Fruit fly (Drosophila melanogaster) whole organism, pupa: ENCODE results near the gene atl.

Experiments
- CG10348 ChIP-seq: fragments of 200-800 bp; sonication (Bioruptor generic); IDR thresholded peaks from 2 replicates; pipeline ENCODE4 v1.3.6; 2022; ENCODE audit warnings: missing biosample characterization, missing genetic modification characterization
- CG12605 ChIP-seq: fragments of 200-800 bp; sonication (Bioruptor generic); IDR thresholded peaks from 2 replicates; pipeline ENCODE4 v1.3.6; 2022; ENCODE audit warnings: missing biosample characterization, missing genetic modification characterization
- CG13204 ChIP-seq: fragments of 200-800 bp; sonication (Bioruptor generic); optimal IDR thresholded peaks from 2 replicates; lab custom pipeline; 2018; ENCODE audit warnings: missing biosample characterization, mild to moderate bottlenecking, missing genetic modification characterization, moderate library complexity
- CG14655 ChIP-seq: fragments of 200-800 bp; sonication (Bioruptor generic); optimal IDR thresholded peaks from 3 replicates; lab custom pipeline; 2017; ENCODE audit warnings: mild to moderate bottlenecking, missing biosample characterization, missing genetic modification reagents, missing genetic modification characterization
- CG15710 ChIP-seq: fragments of 200-800 bp; sonication (Bioruptor generic); optimal IDR thresholded peaks from 2 replicates; lab custom pipeline; 2018; ENCODE audit warnings: missing biosample characterization, mild to moderate bottlenecking, missing genetic modification characterization, moderate library complexity
- CG17806 ChIP-seq: fragments of 200-800 bp; sonication (Bioruptor generic); optimal IDR thresholded peaks from 2 replicates; lab custom pipeline; 2018; ENCODE audit warnings: missing biosample characterization, mild to moderate bottlenecking, missing genetic modification characterization, moderate library complexity
- CG32121 ChIP-seq: fragments of 200-800 bp; sonication (Bioruptor generic); IDR thresholded peaks from 2 replicates; pipeline ENCODE4 v1.3.6; 2022; ENCODE audit warnings: missing biosample characterization, missing genetic modification characterization
- CG34367 ChIP-seq: fragments of 200-800 bp; sonication (Bioruptor generic); optimal IDR thresholded peaks from 2 replicates; lab custom pipeline; 2018; ENCODE audit warnings: missing biosample characterization, mild to moderate bottlenecking, missing genetic modification characterization
- CG4496 ChIP-seq: fragments of 200-800 bp; sonication (Bioruptor generic); IDR thresholded peaks from 3 replicates; pipeline ENCODE4 v1.3.6; 2022; ENCODE audit warnings: missing biosample characterization, missing genetic modification characterization
- CG8159 ChIP-seq: fragments of 200-800 bp; sonication (Bioruptor generic); optimal IDR thresholded peaks from 3 replicates; lab custom pipeline; 2018; ENCODE audit warnings: missing biosample characterization, mild to moderate bottlenecking, missing genetic modification characterization, moderate library complexity
- CG8301 ChIP-seq: fragments of 200-800 bp; sonication (Bioruptor generic); optimal IDR thresholded peaks from 2 replicates; lab custom pipeline; 2018; ENCODE audit warnings: missing biosample characterization, mild to moderate bottlenecking, missing genetic modification characterization
- CG9948 ChIP-seq: fragments of 200-800 bp; sonication (Bioruptor generic); optimal IDR thresholded peaks from 2 replicates; lab custom pipeline; 2018; ENCODE audit warnings: missing biosample characterization, mild to moderate bottlenecking, missing genetic modification characterization, moderate library complexity
- D1 ChIP-seq: fragments of 200-800 bp; sonication (Bioruptor generic); optimal IDR thresholded peaks from 2 replicates; lab custom pipeline; 2018; ENCODE audit warnings: missing biosample characterization, mild to moderate bottlenecking, missing genetic modification characterization, moderate library complexity
- EcR ChIP-seq: fragments of 200-800 bp; sonication (Bioruptor generic); optimal IDR thresholded peaks from 3 replicates; lab custom pipeline; 2019; ENCODE audit warnings: missing biosample characterization, missing genetic modification characterization, mild to moderate bottlenecking, moderate library complexity, missing genetic modification reagents
- Ets98B ChIP-seq: fragments of 200-800 bp; sonication (Bioruptor generic); IDR thresholded peaks from 2 replicates; pipeline ENCODE4 v1.3.6; 2022; ENCODE audit warnings: missing biosample characterization, missing genetic modification characterization
- Pif1A ChIP-seq: fragments of 200-800 bp; sonication (Bioruptor generic); optimal IDR thresholded peaks from 3 replicates; lab custom pipeline; 2016; ENCODE audit warnings: missing biosample characterization, missing genetic modification characterization
- Pif1B ChIP-seq: fragments of 200-800 bp; sonication (Bioruptor generic); optimal IDR thresholded peaks from 3 replicates; lab custom pipeline; 2016; ENCODE audit warnings: missing biosample characterization, missing genetic modification characterization
- Snoo ChIP-seq: fragments of 200-800 bp; sonication (Bioruptor generic); optimal IDR thresholded peaks from 3 replicates; lab custom pipeline; 2017; ENCODE audit warnings: missing biosample characterization, mild to moderate bottlenecking, missing genetic modification characterization, inconsistent platforms
- fd96Ca ChIP-seq: fragments of 200-800 bp; sonication (Bioruptor generic); IDR thresholded peaks from 3 replicates; pipeline ENCODE4 v1.3.6; 2022; ENCODE audit warnings: missing biosample characterization, missing genetic modification characterization
- gl ChIP-seq: fragments of 200-800 bp; sonication (Bioruptor generic); optimal IDR thresholded peaks from 2 replicates; lab custom pipeline; 2018; ENCODE audit warnings: missing biosample characterization, mild to moderate bottlenecking, missing genetic modification characterization
- rn ChIP-seq: fragments of 200-800 bp; sonication (Bioruptor generic); IDR thresholded peaks from 2 replicates; pipeline ENCODE4 v1.3.6; 2022; ENCODE audit warnings: missing biosample characterization, missing genetic modification characterization

The atl gene

DNA sequence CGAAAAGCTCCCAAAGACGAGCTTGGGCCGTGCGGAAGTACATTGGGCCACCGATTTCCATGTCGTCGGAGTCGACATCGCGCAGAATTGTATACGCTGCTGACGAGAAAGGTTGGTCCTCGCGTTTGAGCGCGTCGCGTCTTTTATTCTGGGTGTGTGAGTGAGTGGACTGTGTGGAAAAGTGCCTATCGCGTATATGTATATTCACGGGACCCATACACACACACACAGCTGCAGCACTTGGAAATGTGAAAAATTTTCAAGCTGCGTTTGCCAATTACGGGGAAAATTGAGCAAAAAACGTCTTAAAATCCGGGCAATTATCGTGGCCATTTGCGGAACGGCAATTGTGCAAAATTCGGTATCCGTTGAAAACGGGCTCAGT lies 36.9 kb downstream of the atl start, which contains the start of gene slo:
slo (plus strand) TSS at position 80 of the 385 bp plus-strand sequence.
- TF ChIP-seq CG4496 (GFP tag; lab: Robert Waterston, UW), result no peak
- TF ChIP-seq rn (GFP tag; lab: Robert Waterston, UW), result no peak
- no peak for TF ChIP-seq D1
- TF ChIP-seq CG15710, result no peak
- no peak for TF ChIP-seq Pif1B (GFP tag; lab: Kevin White, UChicago)
- TF ChIP-seq fd96Ca (GFP tag; lab: Robert Waterston, UW), result no peak
- no peak for TF ChIP-seq CG8159 (tag; lab: Kevin White, UChicago)
- TF ChIP-seq gl (tag; lab: Kevin White, UChicago), result no peak
- TF ChIP-seq CG14655 (GFP tag; lab: Kevin White, UChicago), result no peak
- no peak for TF ChIP-seq CG13204 (GFP tag; lab: Kevin White, UChicago)
- TF ChIP-seq Snoo (tag; lab: Kevin White, UChicago), result no peak
- TF ChIP-seq Pif1A (GFP tag; lab: Kevin White, UChicago), result no peak
- no peak for TF ChIP-seq CG34367
- no peak for TF ChIP-seq CG12605 (GFP tag; lab: Robert Waterston, UW)
- no peak for TF ChIP-seq CG17806 (tag; lab: Kevin White, UChicago)
- TF ChIP-seq CG32121 (GFP tag; lab: Robert Waterston, UW), result no peak
- no peak for TF ChIP-seq Ets98B (GFP tag; lab: Robert Waterston, UW)
- no peak for TF ChIP-seq CG10348 (GFP tag; lab: Robert Waterston, UW)
- no peak for TF ChIP-seq CG9948
- no peak for TF ChIP-seq CG8301 (tag; lab: Kevin White, UChicago)

DNA sequence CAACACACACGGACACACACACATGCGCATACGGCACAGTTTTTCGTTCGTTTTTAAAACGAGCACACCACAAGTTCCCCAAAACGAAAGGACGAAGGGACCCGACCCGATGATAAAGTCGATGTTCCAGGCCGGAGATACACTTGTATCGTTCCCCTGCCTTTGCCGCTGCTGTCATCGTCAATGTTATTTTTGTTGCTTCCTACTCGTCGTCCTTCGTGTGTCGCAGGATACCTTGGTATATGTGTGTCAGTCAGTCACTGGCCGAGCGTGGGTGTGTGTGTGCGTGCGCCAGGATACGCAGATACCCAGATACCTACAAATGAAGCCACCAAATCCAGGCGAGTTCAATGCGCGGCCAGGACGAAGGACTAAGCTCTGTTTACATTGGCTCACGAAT lies 37.6 kb downstream of the atl start:
- TF ChIP-seq CG34367, result no peak
- TF ChIP-seq CG32121 (GFP tag; lab: Robert Waterston, UW), result no peak
- TF ChIP-seq CG10348 (GFP tag; lab: Robert Waterston, UW), result no peak
- no peak for TF ChIP-seq Pif1A (GFP tag; lab: Kevin White, UChicago)
- no peak for TF ChIP-seq Ets98B (GFP tag; lab: Robert Waterston, UW)
- TF ChIP-seq CG8301 (tag; lab: Kevin White, UChicago), result no peak
- no peak for TF ChIP-seq CG15710
- TF ChIP-seq EcR (GFP tag; lab: Kevin White, UChicago), result no peak
- TF ChIP-seq CG12605 (GFP tag; lab: Robert Waterston, UW), result no peak
- TF ChIP-seq CG9948, result no peak
- no peak for TF ChIP-seq gl (tag; lab: Kevin White, UChicago)
- no peak for TF ChIP-seq rn (GFP tag; lab: Robert Waterston, UW)
- no peak for TF ChIP-seq CG17806 (tag; lab: Kevin White, UChicago)
- TF ChIP-seq CG4496 (GFP tag; lab: Robert Waterston, UW), result no peak
- TF ChIP-seq D1, result no peak
- no peak for TF ChIP-seq CG14655 (GFP tag; lab: Kevin White, UChicago)
- TF ChIP-seq Pif1B (GFP tag; lab: Kevin White, UChicago), result no peak
- no peak for TF ChIP-seq fd96Ca (GFP tag; lab: Robert Waterston, UW)

DNA sequence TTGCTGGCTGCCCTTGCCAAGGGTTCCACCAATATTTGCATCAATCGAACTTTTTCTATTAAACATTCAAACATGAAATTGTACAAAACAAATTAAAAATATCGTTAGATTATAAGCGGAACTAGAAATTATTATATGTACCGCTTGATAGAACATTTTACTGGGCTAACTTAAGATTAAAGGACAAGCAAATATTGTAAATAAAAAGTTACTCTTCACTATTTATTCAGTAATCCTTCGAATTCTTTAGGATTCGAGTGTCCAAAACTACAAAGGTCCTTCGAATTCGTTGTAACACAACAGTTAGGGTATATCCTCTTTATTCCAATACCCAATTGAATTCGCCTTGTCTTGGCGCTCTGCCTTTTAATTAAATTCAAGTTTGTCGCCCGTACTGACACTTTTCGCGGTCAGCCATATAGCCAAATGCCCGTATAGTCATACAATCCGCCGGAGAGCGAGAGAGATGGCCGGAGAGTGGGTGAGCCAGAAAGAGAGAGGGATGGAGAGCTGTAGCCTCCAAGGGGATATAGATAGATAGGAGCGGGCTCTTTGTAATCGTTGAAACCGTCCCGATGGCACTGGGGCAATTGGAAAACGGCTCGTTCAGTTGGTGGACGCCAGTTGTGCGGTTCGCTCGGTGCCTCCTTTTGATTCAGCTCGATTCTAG lies 42.2 kb downstream of the atl start:
- TF ChIP-seq D1 (no peak), CG14655 (GFP tag; lab: Kevin White, UChicago) (no peak), fd96Ca (GFP tag; lab: Robert Waterston, UW) (peak; percentile 15; the same call in 1 of the 3 replicates), CG13204 (GFP tag; lab: Kevin White, UChicago) (no peak), Snoo (tag; lab: Kevin White, UChicago) (no peak), rn (GFP tag; lab: Robert Waterston, UW) (no peak), CG17806 (tag; lab: Kevin White, UChicago) (no peak), CG34367 (no peak), CG12605 (GFP tag; lab: Robert Waterston, UW) (no peak), Ets98B (GFP tag; lab: Robert Waterston, UW) (peak; percentile 26; the same call in 1 of the 2 replicates), EcR (GFP tag; lab: Kevin White, UChicago) (no peak), gl (tag; lab: Kevin White, UChicago) (no peak), CG4496 (GFP tag; lab: Robert Waterston, UW) (no peak)

DNA sequence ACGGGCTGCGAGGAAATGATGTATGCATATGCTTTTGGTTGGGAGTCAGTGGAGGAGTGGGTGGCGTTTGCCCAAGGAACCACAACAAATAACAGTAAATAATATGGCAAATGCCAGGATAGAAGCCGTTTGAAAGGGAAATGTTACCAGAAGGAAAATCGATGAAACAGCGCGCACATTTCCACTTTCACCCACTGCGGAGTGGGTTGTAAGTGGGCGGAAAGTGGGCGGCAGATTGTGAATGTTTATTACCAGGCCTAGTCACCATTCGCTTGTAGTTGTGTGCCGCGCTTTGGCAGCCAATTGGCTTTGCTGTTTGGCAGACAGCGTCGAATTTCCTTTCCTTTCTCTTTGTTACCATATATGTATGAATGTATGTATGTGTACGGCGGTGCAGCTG lies 46.2 kb downstream of the atl start:
- TF ChIP-seq CG17806 (tag; lab: Kevin White, UChicago) (no peak), D1 (no peak), fd96Ca (GFP tag; lab: Robert Waterston, UW) (no peak), CG34367 (no peak), EcR (GFP tag; lab: Kevin White, UChicago) (no peak), rn (GFP tag; lab: Robert Waterston, UW) (no peak), CG13204 (GFP tag; lab: Kevin White, UChicago) (no peak), CG9948 (no peak), CG4496 (GFP tag; lab: Robert Waterston, UW) (no peak)
